Worm (Caenorhabditis elegans) whole organism, mixed stage, embryonic: ENCODE results near the gene F02D8.4.

Experiments used
- drap-1 ChIP-seq: fragments of 200-800 bp; sonication (Bioruptor generic); optimal IDR thresholded peaks from 3 replicates; lab custom pipeline; 2018; ENCODE audit warnings: mild to moderate bottlenecking, missing genetic modification characterization, missing compliant biosample characterization
- elt-1 ChIP-seq: sonication (generic microtip); optimal IDR thresholded peaks from 2 replicates; lab custom pipeline; 2017; ENCODE audit warnings: missing genetic modification characterization, mild to moderate bottlenecking, missing compliant biosample characterization, antibody characterized with exemption, moderate library complexity, borderline replicate concordance; ENCODE audit not compliant: insufficient read depth
- elt-3 ChIP-seq: fragments of 150-350 bp; optimal IDR thresholded peaks from 2 replicates; lab custom pipeline; 2014; ENCODE audit warnings: missing biosample characterization, missing genetic modification characterization
- unc-62 ChIP-seq: fragments of 150-350 bp; optimal IDR thresholded peaks from 2 replicates; lab custom pipeline; 2014; ENCODE audit warnings: missing biosample characterization, missing genetic modification reagents, missing genetic modification characterization

- TF ChIP-seq drap-1 = no peak
- TF ChIP-seq elt-1 (tag; lab: Kevin White, UChicago) = no peak
- no peak for TF ChIP-seq unc-62 (GFP tag; lab: Kevin White, UChicago)
- TF ChIP-seq elt-3 = no peak
Measured at ce11 chrV:14945124-14945523, 39.6 kb upstream of the F02D8.4 start.
